Fruit fly (Drosophila melanogaster) whole organism, prepupa: ENCODE measurements around the gene NimC2.

Experiments
- CG15336 ChIP-seq: fragments of 200-800 bp; sonication (Bioruptor generic); IDR thresholded peaks from 2 replicates; pipeline ENCODE4 v1.3.6; 2022; ENCODE audit warnings: missing biosample characterization, missing genetic modification characterization
- CG6163 ChIP-seq: fragments of 200-800 bp; sonication (Bioruptor generic); IDR thresholded peaks from 3 replicates; pipeline ENCODE4 v1.3.6; 2022; ENCODE audit warnings: missing biosample characterization, missing genetic modification characterization
- CG6792 ChIP-seq: fragments of 200-800 bp; sonication (Bioruptor generic); optimal IDR thresholded peaks from 3 replicates; lab custom pipeline; 2016; ENCODE audit warnings: missing biosample characterization, missing genetic modification characterization
- Hr39 ChIP-seq: fragments of 200-800 bp; sonication (Bioruptor generic); optimal IDR thresholded peaks from 2 replicates; lab custom pipeline; 2016; ENCODE audit warnings: missing biosample characterization, missing genetic modification characterization
- OdsH ChIP-seq: fragments of 200-800 bp; sonication (Bioruptor generic); optimal IDR thresholded peaks from 3 replicates; lab custom pipeline; 2016; ENCODE audit warnings: missing biosample characterization, missing genetic modification characterization
- Sox102F ChIP-seq: fragments of 200-800 bp; sonication (Bioruptor generic); optimal IDR thresholded peaks from 2 replicates; lab custom pipeline; 2016; ENCODE audit warnings: missing biosample characterization, mild to moderate bottlenecking, missing genetic modification characterization
- Sox14 ChIP-seq: fragments of 200-800 bp; sonication (Bioruptor generic); optimal IDR thresholded peaks from 3 replicates; lab custom pipeline; 2016; ENCODE audit warnings: missing biosample characterization, missing genetic modification characterization
- fd85E ChIP-seq: fragments of 200-800 bp; sonication (Bioruptor generic); optimal IDR thresholded peaks from 3 replicates; lab custom pipeline; 2016; ENCODE audit warnings: missing biosample characterization, missing genetic modification characterization
- ss ChIP-seq, 2 experiments: fragments of 200-800 bp; sonication (Bioruptor generic); optimal IDR thresholded peaks; 2 replicates in 1 of 2; 3 replicates in 1 of 2; lab custom pipeline; 2017 to 2018; ENCODE audit warnings: mild to moderate bottlenecking in 2 of 2, missing biosample characterization in 2 of 2, missing genetic modification characterization in 2 of 2, moderate library complexity in 1 of 2

dm6 chr2L:13977073-13977472 lies 2.9 kb upstream of the NimC2 start, which contains the start of gene Cyp28a5:
- TF ChIP-seq CG6163 (GFP tag; lab: Robert Waterston, UW) (no peak), Sox102F (no peak), CG6792 (GFP tag; lab: Kevin White, UChicago) (no peak), fd85E (GFP tag; lab: Kevin White, UChicago) (no peak), Sox14 (GFP tag; lab: Kevin White, UChicago) (no peak), Hr39 (GFP tag; lab: Kevin White, UChicago) (no peak), CG15336 (GFP tag; lab: Robert Waterston, UW) (no peak), OdsH (no peak), ss (GFP tag; optimal IDR thresholded peaks at IDR 0.05; lab: Kevin White, UChicago) (no peak)
